Fruit fly (Drosophila melanogaster) whole organism, adult: ENCODE results near the gene Bcat.

Experiments used
- CG11617 ChIP-seq: fragments of 200-800 bp; sonication (Bioruptor generic); optimal IDR thresholded peaks from 2 replicates; lab custom pipeline; 2017; ENCODE audit warnings: mild to moderate bottlenecking, missing biosample characterization, missing genetic modification reagents, missing genetic modification characterization
- CG12768 ChIP-seq: fragments of 200-800 bp; sonication (Bioruptor generic); optimal IDR thresholded peaks from 2 replicates; lab custom pipeline; 2017; ENCODE audit warnings: missing biosample characterization, missing genetic modification characterization, mild to moderate bottlenecking, moderate library complexity, missing genetic modification reagents
- Clk ChIP-seq: fragments of 200-800 bp; sonication (Bioruptor generic); optimal IDR thresholded peaks from 2 replicates; lab custom pipeline; 2017; ENCODE audit warnings: missing biosample characterization, missing genetic modification characterization
- cic ChIP-seq: fragments of 200-800 bp; sonication (Bioruptor generic); optimal IDR thresholded peaks from 2 replicates; lab custom pipeline; 2017; ENCODE audit warnings: missing biosample characterization, mild to moderate bottlenecking, missing genetic modification characterization, moderate library complexity
- cnc ChIP-seq, 2 experiments: fragments of >200 bp; optimal IDR thresholded peaks; 2 replicates each; lab custom pipeline; 2017
- kay ChIP-seq: fragments of 200-800 bp; sonication (Bioruptor generic); peaks from one replicate; lab custom pipeline; 2016; ENCODE audit warnings: missing biosample characterization, missing genetic modification characterization, borderline replicate concordance
- toe ChIP-seq: fragments of 200-800 bp; sonication (Bioruptor generic); optimal IDR thresholded peaks from 2 replicates; lab custom pipeline; 2016; ENCODE audit warnings: missing biosample characterization, missing genetic modification characterization

DNA sequence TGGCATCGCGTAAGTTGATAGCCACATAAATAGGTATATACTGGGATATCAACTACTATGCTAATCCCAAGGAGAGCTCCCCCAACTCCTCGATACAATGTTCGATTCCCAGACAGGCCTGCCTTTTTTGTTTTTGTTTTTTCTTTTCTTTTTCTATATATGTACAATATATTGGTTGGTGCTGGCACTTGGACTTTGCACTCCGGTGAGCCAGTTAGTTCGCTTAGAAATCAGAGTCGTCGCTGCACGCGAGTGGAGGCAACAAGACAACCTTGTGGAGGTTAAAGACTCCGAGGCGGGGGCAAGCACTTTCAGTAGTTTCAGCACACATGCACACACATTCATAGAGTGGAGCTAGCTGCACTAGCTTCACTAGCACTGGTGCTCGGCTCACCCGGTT is 9.6 kb downstream of the Bcat start:
- TF ChIP-seq cnc (optimal IDR thresholded peaks at IDR 0.05; lab: Kevin White, UChicago) = no peak
- TF ChIP-seq Clk (GFP tag; lab: Kevin White, UChicago) = no peak
- TF ChIP-seq toe (GFP tag; lab: Kevin White, UChicago) = no peak
- no peak for TF ChIP-seq CG11617 (GFP tag; lab: Kevin White, UChicago)
- TF ChIP-seq kay = no peak
- TF ChIP-seq CG12768 (GFP tag; lab: Kevin White, UChicago) = no peak
- no peak for TF ChIP-seq cic (GFP tag; lab: Kevin White, UChicago)
